Worm (Caenorhabditis elegans) whole organism, L1 larva: ENCODE results near the gene C15F1.8.

ENCODE experiments used
- C04F5.9 ChIP-seq: sonication (generic microtip); optimal IDR thresholded peaks from 2 replicates; lab custom pipeline; 2016; ENCODE audit warnings: missing genetic modification characterization, missing compliant biosample characterization
- C34B4.2 ChIP-seq: sonication (generic microtip); optimal IDR thresholded peaks from 2 replicates; lab custom pipeline; 2017; ENCODE audit warnings: mild to moderate bottlenecking, missing genetic modification characterization, missing compliant biosample characterization
- Y116A8C.19 ChIP-seq: sonication (generic microtip); optimal IDR thresholded peaks from 2 replicates; lab custom pipeline; 2016; ENCODE audit warnings: missing compliant biosample characterization, missing genetic modification characterization, borderline replicate concordance
- aha-1 ChIP-seq: fragments of 150-350 bp; optimal IDR thresholded peaks from 2 replicates; lab custom pipeline; 2014; ENCODE audit warnings: missing biosample characterization, missing genetic modification characterization
- alr-1 ChIP-seq: fragments of 200-800 bp; sonication (Bioruptor generic); optimal IDR thresholded peaks from 2 replicates; lab custom pipeline; 2018; ENCODE audit warnings: borderline replicate concordance, mild to moderate bottlenecking, missing genetic modification characterization, missing compliant biosample characterization
- ceh-63 ChIP-seq: fragments of 200-800 bp; sonication (Bioruptor generic); optimal IDR thresholded peaks from 2 replicates; lab custom pipeline; 2018; ENCODE audit warnings: mild to moderate bottlenecking, missing genetic modification characterization, missing compliant biosample characterization
- ceh-8 ChIP-seq: fragments of 200-800 bp; sonication (Bioruptor generic); optimal IDR thresholded peaks from 2 replicates; lab custom pipeline; 2018; ENCODE audit warnings: mild to moderate bottlenecking, missing genetic modification characterization, moderate library complexity, missing compliant biosample characterization
- ceh-82 ChIP-seq, 3 experiments: fragments of 150-350 bp in 1 of 3; sonication (generic microtip) in 2 of 3; optimal IDR thresholded peaks; 2 replicates each; lab custom pipeline; 2014 to 2017; ENCODE audit warnings: missing biosample characterization in 3 of 3, missing genetic modification characterization in 3 of 3
- dpl-1 ChIP-seq, 3 experiments: fragments of 150-350 bp in 2 of 3; sonication (generic microtip) in 1 of 3; optimal IDR thresholded peaks; 2 replicates each; lab custom pipeline; 2014 to 2017; ENCODE audit warnings: missing biosample characterization in 3 of 3, missing genetic modification characterization in 3 of 3, missing genetic modification reagents in 3 of 3
- dsc-1 ChIP-seq: sonication (generic microtip); optimal IDR thresholded peaks from 2 replicates; lab custom pipeline; 2016; ENCODE audit warnings: mild to moderate bottlenecking, missing genetic modification characterization, missing compliant biosample characterization
- efl-1 ChIP-seq, 4 experiments: fragments of 150-350 bp; optimal IDR thresholded peaks in 3 of 4; peaks in 1 of 4; 1 replicate in 1 of 4; 2 replicates in 3 of 4; lab custom pipeline; 2014; ENCODE audit warnings: missing biosample characterization in 2 of 4, missing genetic modification characterization in 2 of 4, missing genetic modification reagents in 2 of 4
- ets-5 ChIP-seq: fragments of 200-800 bp; sonication (Bioruptor generic); IDR thresholded peaks from 2 replicates; pipeline ENCODE4 v1.3.6; 2022; ENCODE audit warnings: missing genetic modification characterization, missing compliant biosample characterization
- fkh-4 ChIP-seq: sonication (generic microtip); optimal IDR thresholded peaks from 2 replicates; lab custom pipeline; 2016; ENCODE audit warnings: missing compliant biosample characterization, missing genetic modification characterization, borderline replicate concordance
- grh-1 ChIP-seq: fragments of 200-800 bp; sonication (Bioruptor generic); IDR thresholded peaks from 2 replicates; pipeline ENCODE4 v1.3.6; 2022; ENCODE audit warnings: missing genetic modification reagents, missing genetic modification characterization, missing compliant biosample characterization
- hlh-4 ChIP-seq: sonication (generic microtip); optimal IDR thresholded peaks from 2 replicates; lab custom pipeline; 2016; ENCODE audit warnings: mild to moderate bottlenecking, missing genetic modification characterization, missing compliant biosample characterization
- isw-1 ChIP-seq: fragments of 200-800 bp; sonication (Bioruptor generic); IDR thresholded peaks from 2 replicates; pipeline ENCODE4 v1.3.6; 2022; ENCODE audit warnings: missing genetic modification characterization, missing compliant biosample characterization
- jun-1 ChIP-seq: fragments of 150-350 bp; optimal IDR thresholded peaks from 2 replicates; lab custom pipeline; 2014; ENCODE audit warnings: missing biosample characterization, missing genetic modification reagents, missing genetic modification characterization
- lin-13 ChIP-seq: fragments of 150-350 bp; optimal IDR thresholded peaks from 2 replicates; lab custom pipeline; 2014; ENCODE audit warnings: missing biosample characterization, missing genetic modification reagents, missing genetic modification characterization
- lin-14 ChIP-seq: fragments of 200-800 bp; sonication (Bioruptor generic); optimal IDR thresholded peaks from 2 replicates; lab custom pipeline; 2018; ENCODE audit warnings: mild to moderate bottlenecking, missing genetic modification characterization, moderate library complexity, missing compliant biosample characterization
- lin-15B ChIP-seq: fragments of 150-350 bp; sonication (generic microtip); optimal IDR thresholded peaks from 3 replicates; lab custom pipeline; 2014; ENCODE audit warnings: missing biosample characterization, missing genetic modification characterization
- lin-39 ChIP-seq: fragments of 150-350 bp; optimal IDR thresholded peaks from 2 replicates; lab custom pipeline; 2014; ENCODE audit warnings: missing biosample characterization, missing genetic modification reagents, missing genetic modification characterization
- lir-3 ChIP-seq: sonication (generic microtip); optimal IDR thresholded peaks from 2 replicates; lab custom pipeline; 2016; ENCODE audit warnings: mild to moderate bottlenecking, missing genetic modification characterization, moderate library complexity, missing compliant biosample characterization; ENCODE audit not compliant: poor library complexity
- lsy-2 ChIP-seq, 2 experiments: fragments of 150-350 bp; optimal IDR thresholded peaks; 2 replicates each; lab custom pipeline; 2014; ENCODE audit warnings: missing biosample characterization in 2 of 2, missing genetic modification characterization in 2 of 2
- mab-9 ChIP-seq: fragments of 200-800 bp; sonication (Bioruptor generic); IDR thresholded peaks from 2 replicates; pipeline ENCODE4 v1.3.6; 2022; ENCODE audit warnings: missing genetic modification reagents, missing genetic modification characterization, missing compliant biosample characterization
- mdl-1 ChIP-seq, 2 experiments: fragments of 150-350 bp; optimal IDR thresholded peaks; 2 replicates each; lab custom pipeline; 2014 to 2017; ENCODE audit warnings: missing biosample characterization in 2 of 2, missing genetic modification characterization in 2 of 2, inconsistent platforms in 1 of 2
- mef-2 ChIP-seq: fragments of 150-350 bp; optimal IDR thresholded peaks from 2 replicates; lab custom pipeline; 2014; ENCODE audit warnings: missing biosample characterization, missing genetic modification characterization
- mep-1 ChIP-seq: fragments of 150-350 bp; optimal IDR thresholded peaks from 2 replicates; lab custom pipeline; 2014; ENCODE audit warnings: missing biosample characterization, missing genetic modification characterization
- nhr-237 ChIP-seq: fragments of 150-350 bp; optimal IDR thresholded peaks from 2 replicates; lab custom pipeline; 2014; ENCODE audit warnings: missing biosample characterization, missing genetic modification characterization
- nhr-28 ChIP-seq: fragments of 150-350 bp; optimal IDR thresholded peaks from 2 replicates; lab custom pipeline; 2014; ENCODE audit warnings: missing biosample characterization, missing genetic modification characterization
- nhr-47 ChIP-seq: sonication (generic microtip); optimal IDR thresholded peaks from 2 replicates; lab custom pipeline; 2016; ENCODE audit warnings: mild to moderate bottlenecking, missing genetic modification characterization, moderate library complexity, missing compliant biosample characterization
- nhr-71 ChIP-seq: sonication (generic microtip); optimal IDR thresholded peaks from 2 replicates; lab custom pipeline; 2016; ENCODE audit warnings: mild to moderate bottlenecking, missing genetic modification characterization, moderate library complexity, missing compliant biosample characterization
- nhr-77 ChIP-seq: fragments of 150-350 bp; optimal IDR thresholded peaks from 2 replicates; lab custom pipeline; 2014; ENCODE audit warnings: missing biosample characterization, missing genetic modification characterization
- nhr-85 ChIP-seq: sonication (generic microtip); peaks from one replicate; lab custom pipeline; 2016; ENCODE audit warnings: missing genetic modification characterization, inconsistent platforms, missing compliant biosample characterization
- pqm-1 ChIP-seq: sonication (generic microtip); optimal IDR thresholded peaks from 3 replicates; lab custom pipeline; 2017; ENCODE audit warnings: missing biosample characterization, missing genetic modification characterization
- rnt-1 ChIP-seq: sonication (generic microtip); optimal IDR thresholded peaks from 2 replicates; lab custom pipeline; 2016; ENCODE audit warnings: mild to moderate bottlenecking, missing genetic modification characterization, moderate library complexity, missing compliant biosample characterization
- skn-1 ChIP-seq: fragments of 150-350 bp; optimal IDR thresholded peaks from 2 replicates; lab custom pipeline; 2014; ENCODE audit warnings: missing biosample characterization, missing genetic modification characterization
- sox-4 ChIP-seq: sonication (generic microtip); optimal IDR thresholded peaks from 2 replicates; lab custom pipeline; 2016; ENCODE audit warnings: missing genetic modification characterization, missing compliant biosample characterization
- sup-37 ChIP-seq: fragments of 200-800 bp; sonication (Bioruptor generic); optimal IDR thresholded peaks from 2 replicates; lab custom pipeline; 2018; ENCODE audit warnings: mild to moderate bottlenecking, missing genetic modification characterization, missing compliant biosample characterization
- swsn-7 ChIP-seq: sonication (generic microtip); optimal IDR thresholded peaks from 2 replicates; lab custom pipeline; 2016; ENCODE audit warnings: missing genetic modification characterization, missing compliant biosample characterization
- tbx-2 ChIP-seq: sonication (generic microtip); optimal IDR thresholded peaks from 2 replicates; lab custom pipeline; 2016; ENCODE audit warnings: missing genetic modification characterization, missing compliant biosample characterization
- tlp-1 ChIP-seq: fragments of 150-350 bp; optimal IDR thresholded peaks from 2 replicates; lab custom pipeline; 2014; ENCODE audit warnings: missing biosample characterization, missing genetic modification characterization
- unc-30 ChIP-seq: sonication (generic microtip); optimal IDR thresholded peaks from 2 replicates; lab custom pipeline; 2017; ENCODE audit warnings: missing biosample characterization, missing genetic modification characterization
- unc-62 ChIP-seq: fragments of 150-350 bp; optimal IDR thresholded peaks from 2 replicates; lab custom pipeline; 2014; ENCODE audit warnings: missing biosample characterization, missing genetic modification reagents, missing genetic modification characterization
- unc-86 ChIP-seq: sonication (generic microtip); optimal IDR thresholded peaks from 2 replicates; lab custom pipeline; 2016; ENCODE audit warnings: missing genetic modification characterization, missing compliant biosample characterization
- vab-15 ChIP-seq: sonication (generic microtip); optimal IDR thresholded peaks from 2 replicates; lab custom pipeline; 2017; ENCODE audit warnings: missing genotype, mild to moderate bottlenecking, missing genetic modification characterization, missing compliant biosample characterization
- xbp-1 ChIP-seq: sonication (generic microtip); optimal IDR thresholded peaks from 2 replicates; lab custom pipeline; 2016; ENCODE audit warnings: missing genetic modification characterization, missing compliant biosample characterization
- ztf-4 ChIP-seq: fragments of 150-350 bp; optimal IDR thresholded peaks from 2 replicates; lab custom pipeline; 2014; ENCODE audit warnings: missing biosample characterization, missing genetic modification characterization

The C15F1.8 gene

DNA sequence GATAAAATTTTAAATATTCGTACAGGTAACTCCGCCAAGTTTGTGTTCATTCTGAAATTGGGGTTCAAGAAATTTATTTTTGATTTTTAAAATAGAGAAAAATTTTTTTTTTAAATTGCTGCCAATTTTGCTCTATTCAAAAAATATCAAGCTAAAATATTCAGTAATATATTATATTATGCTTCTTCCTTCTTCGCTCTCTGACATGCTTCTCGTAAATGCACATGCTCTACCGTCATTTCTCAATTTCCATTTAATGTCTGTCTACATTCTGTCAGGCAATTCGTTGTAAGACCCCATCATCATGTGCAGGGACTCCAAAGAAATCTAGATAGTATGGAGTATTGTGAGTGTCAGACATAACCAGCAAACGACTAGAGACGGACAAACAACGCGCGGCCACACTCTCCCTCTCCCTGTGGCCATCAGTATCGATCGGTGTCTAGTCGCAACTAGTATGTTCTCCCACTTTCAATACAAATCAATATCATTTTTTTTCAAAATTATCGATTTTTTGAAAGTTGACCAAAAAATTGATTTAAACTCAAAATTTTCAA is 26.3 kb downstream of the C15F1.8 start, which contains the start of the genes malt-1 and ceh-38 (continued):
- peak; percentile 93 for TF ChIP-seq xbp-1
- peak; percentile 89 for TF ChIP-seq isw-1 (GFP tag; lab: Robert Waterston, UW)
- no peak for TF ChIP-seq pqm-1
- peak; percentile 51 for TF ChIP-seq unc-30 (tag; lab: Kevin White, UChicago)
- peak; percentile 96 for TF ChIP-seq nhr-77 (tag; lab: Kevin White, UChicago)
- TF ChIP-seq grh-1 (GFP tag; lab: Robert Waterston, UW), result peak; percentile 76
- peak; percentile 94 for TF ChIP-seq lin-39 (tag; lab: Kevin White, UChicago)
- TF ChIP-seq nhr-237 (tag; lab: Kevin White, UChicago), result peak; percentile 90
- TF ChIP-seq unc-62, result no peak
- peak; percentile 98 for TF ChIP-seq lin-14 (GFP tag; lab: Kevin White, UChicago)
- peak; percentile 76 to 85 (median 84) for TF ChIP-seq dpl-1 (GFP tag; optimal IDR thresholded peaks at IDR 0.05; lab: Kevin White, UChicago)
- no peak for TF ChIP-seq nhr-28 (tag; lab: Kevin White, UChicago)
- TF ChIP-seq lin-15B (tag; lab: Kevin White, UChicago), result peak; percentile 74
- peak; percentile 97 for TF ChIP-seq unc-86 (tag; lab: Kevin White, UChicago)
- no peak for TF ChIP-seq Y116A8C.19 (tag; lab: Kevin White, UChicago)
- TF ChIP-seq mef-2 (tag; lab: Kevin White, UChicago), result peak; percentile 78
- TF ChIP-seq fkh-4 (tag; lab: Kevin White, UChicago), result peak; percentile 67
- peak; percentile 78 for TF ChIP-seq vab-15 (tag; lab: Kevin White, UChicago)
- peak; percentile 84 for TF ChIP-seq ceh-63 (GFP tag; lab: Kevin White, UChicago)
- no peak for TF ChIP-seq ets-5
- peak; percentile 95 for TF ChIP-seq rnt-1
- TF ChIP-seq nhr-85 (tag; lab: Kevin White, UChicago), result peak; percentile 97
- peak; percentile 99 for TF ChIP-seq C04F5.9 (tag; lab: Kevin White, UChicago)
- no peak for TF ChIP-seq alr-1 (tag; lab: Kevin White, UChicago)
- TF ChIP-seq sup-37 (GFP tag; lab: Kevin White, UChicago), result peak; percentile 74
- no peak for TF ChIP-seq tlp-1 (tag; lab: Kevin White, UChicago)
- peak; percentile 92 for TF ChIP-seq jun-1 (tag; lab: Kevin White, UChicago)
- TF ChIP-seq sox-4 (tag; lab: Kevin White, UChicago), result peak; percentile 76
- TF ChIP-seq mep-1, result peak; percentile 97
- TF ChIP-seq tbx-2 (tag; lab: Kevin White, UChicago), result peak; percentile 96
- TF ChIP-seq lin-13, result peak; percentile 96
- no peak for TF ChIP-seq hlh-4 (tag; lab: Kevin White, UChicago)
- TF ChIP-seq ceh-8, result peak; percentile 71
- peak; percentile 77 to 97 for TF ChIP-seq mdl-1 (tag; optimal IDR thresholded peaks at IDR 0.05; lab: Kevin White, UChicago)
- TF ChIP-seq ceh-82 (tag; optimal IDR thresholded peaks at IDR 0.05; lab: Kevin White, UChicago), result peak; percentile 81 to 94 (median 84)
- peak; percentile 87 for TF ChIP-seq lir-3 (tag; lab: Kevin White, UChicago)
- TF ChIP-seq nhr-71 (tag; lab: Kevin White, UChicago), result peak; percentile 98
- TF ChIP-seq ztf-4 (tag; lab: Kevin White, UChicago), result peak; percentile 94

ce11 chrII:6943299-6944051 is 34.2 kb downstream of the C15F1.8 start:
- TF ChIP-seq nhr-47, result peak; percentile 52
- TF ChIP-seq rnt-1, result peak; percentile 23
- TF ChIP-seq unc-30 (tag; lab: Kevin White, UChicago), result no peak
- TF ChIP-seq dsc-1 (tag; lab: Kevin White, UChicago), result peak; percentile 47
- peak; percentile 25 for TF ChIP-seq tbx-2 (tag; lab: Kevin White, UChicago)
- peak; percentile 9 for TF ChIP-seq nhr-71 (tag; lab: Kevin White, UChicago)
- TF ChIP-seq efl-1 (optimal IDR thresholded peaks at IDR 0.05; lab: Kevin White, UChicago), result peak in 1 of 2 experiments; percentile 3
- peak in 1 of 2 experiments; percentile 79 for TF ChIP-seq efl-1 (GFP tag; optimal IDR thresholded peaks at IDR 0.05 in 1 of 2; lab: Kevin White, UChicago)
- no peak for TF ChIP-seq mab-9
- TF ChIP-seq ceh-82 (tag; optimal IDR thresholded peaks at IDR 0.05; lab: Kevin White, UChicago), result peak in 2 of 3 experiments; percentile 11 to 56
- peak; percentile 33 for TF ChIP-seq swsn-7 (tag; lab: Kevin White, UChicago)
- TF ChIP-seq tlp-1 (tag; lab: Kevin White, UChicago), result no peak
- TF ChIP-seq nhr-28 (tag; lab: Kevin White, UChicago), result no peak
- TF ChIP-seq C04F5.9 (tag; lab: Kevin White, UChicago), result peak; percentile 27
- TF ChIP-seq skn-1 (tag; lab: Kevin White, UChicago), result peak; percentile 39
- TF ChIP-seq isw-1 (GFP tag; lab: Robert Waterston, UW), result no peak
- no peak for TF ChIP-seq mep-1
- no peak for TF ChIP-seq aha-1 (tag; lab: Kevin White, UChicago)
- no peak for TF ChIP-seq C34B4.2 (tag; lab: Kevin White, UChicago)
- TF ChIP-seq unc-86 (tag; lab: Kevin White, UChicago), result peak; percentile 35
- peak; percentile 77 for TF ChIP-seq lin-14 (GFP tag; lab: Kevin White, UChicago)
- peak in 1 of 2 experiments; percentile 9 for TF ChIP-seq lsy-2 (tag; optimal IDR thresholded peaks at IDR 0.05; lab: Kevin White, UChicago)
